Worm (Caenorhabditis elegans): Measurements from ENCODE around the gene F56D2.5.
A peak's percentile ranks its signal among the peaks of the same experiment; 100 is the strongest.

F56D2.5 gene

ce11 chrIII:5554884-5555500, 26.2 kb downstream of the F56D2.5 start, which contains the start of the genes nmad-1 and hach-1 (continued):
- no peak for TF ChIP-seq ztf-4 (tag; optimal IDR thresholded peaks at IDR 0.05)
- TF ChIP-seq fos-1 (tag; optimal IDR thresholded peaks at IDR 0.05): no peak
- TF ChIP-seq mml-1 (tag; optimal IDR thresholded peaks at IDR 0.05): no peak
- TF ChIP-seq elt-1 (tag; optimal IDR thresholded peaks at IDR 0.05): peak; percentile 16
- TF ChIP-seq egl-5 (tag; optimal IDR thresholded peaks at IDR 0.05): peak; percentile 67
- no peak for TF ChIP-seq ceh-16 (tag; optimal IDR thresholded peaks at IDR 0.05)
- no peak for TF ChIP-seq nhr-12 (tag; optimal IDR thresholded peaks at IDR 0.05)
- TF ChIP-seq unc-62 (GFP tag; optimal IDR thresholded peaks at IDR 0.05): no peak
- TF ChIP-seq nhr-77 (tag; optimal IDR thresholded peaks at IDR 0.05): no peak
- TF ChIP-seq pha-4 (tag; optimal IDR thresholded peaks at IDR 0.05): peak; percentile 60
- TF ChIP-seq nhr-23 (tag; optimal IDR thresholded peaks at IDR 0.05): peak; percentile 77
- TF ChIP-seq jun-1 (tag; optimal IDR thresholded peaks at IDR 0.05): no peak
- no peak for TF ChIP-seq fkh-10 (GFP tag; optimal IDR thresholded peaks at IDR 0.05)
- TF ChIP-seq eor-1 (tag; optimal IDR thresholded peaks at IDR 0.05): no peak

ce11 chrIII:5553098-5553497, 28.1 kb downstream of the F56D2.5 start:
- TF ChIP-seq skn-1 (tag; optimal IDR thresholded peaks at IDR 0.05) (no peak), lin-15B (tag; optimal IDR thresholded peaks at IDR 0.05) (no peak), snpc-4 (tag; optimal IDR thresholded peaks at IDR 0.05) (no peak), pha-4 (tag; optimal IDR thresholded peaks at IDR 0.05) (peak; percentile 53), fkh-10 (GFP tag; optimal IDR thresholded peaks at IDR 0.05) (no peak), ceh-28 (tag; optimal IDR thresholded peaks at IDR 0.05) (no peak), unc-39 (tag; optimal IDR thresholded peaks at IDR 0.05) (no peak), ceh-82 (tag; optimal IDR thresholded peaks at IDR 0.05) (no peak), elt-2 (tag; optimal IDR thresholded peaks at IDR 0.05) (peak; percentile 87), nfya-1 (tag; optimal IDR thresholded peaks at IDR 0.05; ENCODE audit: insufficient read depth) (no peak), ZK546.5 (tag; optimal IDR thresholded peaks at IDR 0.05) (no peak), eor-1 (tag; optimal IDR thresholded peaks at IDR 0.05) (no peak), nhr-76 (tag; optimal IDR thresholded peaks at IDR 0.05) (no peak), pqm-1 (tag; optimal IDR thresholded peaks at IDR 0.05) (peak; percentile 70), elt-1 (tag; optimal IDR thresholded peaks at IDR 0.05) (peak; percentile 52), nhr-237 (tag; optimal IDR thresholded peaks at IDR 0.05) (no peak), mdl-1 (tag; optimal IDR thresholded peaks at IDR 0.05) (no peak), ama-1 (optimal IDR thresholded peaks at IDR 0.05) (peak; percentile 35), unc-62 (GFP tag; optimal IDR thresholded peaks at IDR 0.05) (no peak), aly-2 (tag; optimal IDR thresholded peaks at IDR 0.05) (no peak)

ce11 chrIII:5552072-5552667, 29.0 kb downstream of the F56D2.5 start, which contains the start of gene F09F7.6:
TSS of gene F09F7.6 (minus strand) at chrIII:5552135.
- peak; percentile 37 for TF ChIP-seq egl-5 (tag; optimal IDR thresholded peaks at IDR 0.05)
- peak; percentile 44 for TF ChIP-seq jun-1 (tag; optimal IDR thresholded peaks at IDR 0.05)
- TF ChIP-seq ceh-28 (tag; optimal IDR thresholded peaks at IDR 0.05): peak; percentile 27
- TF ChIP-seq sea-2 (GFP tag; optimal IDR thresholded peaks at IDR 0.05): no peak
- TF ChIP-seq egl-27 (tag; optimal IDR thresholded peaks at IDR 0.05): no peak
- peak; percentile 53 for TF ChIP-seq nfya-1 (tag; optimal IDR thresholded peaks at IDR 0.05; ENCODE audit: insufficient read depth)
- TF ChIP-seq nhr-23 (tag; optimal IDR thresholded peaks at IDR 0.05): peak; percentile 58
- no peak for TF ChIP-seq nhr-12 (tag; optimal IDR thresholded peaks at IDR 0.05)
- no peak for TF ChIP-seq nhr-77 (tag; optimal IDR thresholded peaks at IDR 0.05)
- TF ChIP-seq unc-62 (GFP tag; optimal IDR thresholded peaks at IDR 0.05): no peak
- TF ChIP-seq tbx-2 (tag; optimal IDR thresholded peaks at IDR 0.05): no peak
- no peak for TF ChIP-seq snpc-4 (tag; optimal IDR thresholded peaks at IDR 0.05)
- TF ChIP-seq skn-1 (tag; optimal IDR thresholded peaks at IDR 0.05): no peak
- no peak for TF ChIP-seq ceh-82 (tag; optimal IDR thresholded peaks at IDR 0.05)
- TF ChIP-seq ceh-16 (tag; optimal IDR thresholded peaks at IDR 0.05): no peak
- no peak for TF ChIP-seq eor-1 (tag; optimal IDR thresholded peaks at IDR 0.05)
- TF ChIP-seq mml-1 (tag; optimal IDR thresholded peaks at IDR 0.05): no peak
- peak; percentile 78 for TF ChIP-seq nhr-43 (tag; optimal IDR thresholded peaks at IDR 0.05; ENCODE audit: poor library complexity, severe bottlenecking)
- no peak for TF ChIP-seq daf-12 (tag; optimal IDR thresholded peaks at IDR 0.05)
- no peak for TF ChIP-seq nhr-237 (tag; optimal IDR thresholded peaks at IDR 0.05)
- no peak for TF ChIP-seq aly-2 (tag; optimal IDR thresholded peaks at IDR 0.05)
- no peak for TF ChIP-seq elt-3 (tag; optimal IDR thresholded peaks at IDR 0.05)
- no peak for TF ChIP-seq ztf-11 (tag; optimal IDR thresholded peaks at IDR 0.05)
- TF ChIP-seq nhr-67 (tag; optimal IDR thresholded peaks at IDR 0.05): no peak
- TF ChIP-seq lin-15B (tag; optimal IDR thresholded peaks at IDR 0.05): no peak
- TF ChIP-seq ceh-9 (tag; optimal IDR thresholded peaks at IDR 0.05): no peak
- no peak for TF ChIP-seq nhr-28 (tag; optimal IDR thresholded peaks at IDR 0.05)
- TF ChIP-seq ztf-4 (tag; optimal IDR thresholded peaks at IDR 0.05): no peak
- TF ChIP-seq ama-1 (optimal IDR thresholded peaks at IDR 0.05): peak; percentile 87
- TF ChIP-seq hmg-11 (tag; optimal IDR thresholded peaks at IDR 0.05): no peak
- TF ChIP-seq R02D3.7 (tag; optimal IDR thresholded peaks at IDR 0.05): peak; percentile 8
- no peak for TF ChIP-seq lsy-12 (tag; optimal IDR thresholded peaks at IDR 0.05)
- peak; percentile 35 for TF ChIP-seq mdl-1 (tag; optimal IDR thresholded peaks at IDR 0.05)
- peak; percentile 75 for TF ChIP-seq nhr-25 (tag; optimal IDR thresholded peaks at IDR 0.05)
- no peak for TF ChIP-seq fkh-10 (GFP tag; optimal IDR thresholded peaks at IDR 0.05)
- TF ChIP-seq pqm-1 (tag; optimal IDR thresholded peaks at IDR 0.05): peak; percentile 92
- TF ChIP-seq elt-2 (tag; optimal IDR thresholded peaks at IDR 0.05): peak; percentile 81
- TF ChIP-seq lin-39 (tag; optimal IDR thresholded peaks at IDR 0.05): peak; percentile 47
- TF ChIP-seq fos-1 (tag; optimal IDR thresholded peaks at IDR 0.05): no peak
- TF ChIP-seq ZK546.5 (tag; optimal IDR thresholded peaks at IDR 0.05): no peak
- TF ChIP-seq pha-4 (tag; optimal IDR thresholded peaks at IDR 0.05): peak; percentile 85
